Worm (Caenorhabditis elegans) whole organism, young adult: ENCODE results near the gene C36C9.6.
"Not testable (repeated sequence)": the region's sequence is repeated elsewhere in the genome, so short reads cannot be mapped to it uniquely, and the experiment has no call there.

Source experiments
- B0035.1 ChIP-seq: sonication (generic microtip); optimal IDR thresholded peaks from 2 replicates; lab custom pipeline; 2016; ENCODE audit warnings: missing genetic modification characterization, mild to moderate bottlenecking, missing compliant biosample characterization, missing genotype, missing genetic modification reagents
- B0261.1 ChIP-seq: sonication (generic microtip); optimal IDR thresholded peaks from 2 replicates; lab custom pipeline; 2016; ENCODE audit warnings: mild to moderate bottlenecking, missing genetic modification characterization, moderate library complexity, missing compliant biosample characterization
- D2030.7 ChIP-seq: fragments of 200-800 bp; sonication (Bioruptor generic); IDR thresholded peaks from 2 replicates; pipeline ENCODE4 v1.3.6; 2022; ENCODE audit warnings: missing genetic modification reagents, missing genetic modification characterization, missing compliant biosample characterization
- F22D6.2 ChIP-seq: sonication (generic microtip); optimal IDR thresholded peaks from 2 replicates; lab custom pipeline; 2016; ENCODE audit warnings: mild to moderate bottlenecking, missing genetic modification characterization, missing compliant biosample characterization
- F23B12.7 ChIP-seq: sonication (generic microtip); optimal IDR thresholded peaks from 2 replicates; lab custom pipeline; 2017; ENCODE audit warnings: missing genetic modification characterization, mild to moderate bottlenecking, missing compliant biosample characterization, antibody characterized with exemption, moderate library complexity; ENCODE audit not compliant: insufficient read depth
- T26A5.8 ChIP-seq: sonication (generic microtip); optimal IDR thresholded peaks from 2 replicates; lab custom pipeline; 2016; ENCODE audit warnings: missing genetic modification characterization, missing compliant biosample characterization
- attf-5 ChIP-seq: fragments of 200-800 bp; sonication (Bioruptor generic); optimal IDR thresholded peaks from 2 replicates; lab custom pipeline; 2018; ENCODE audit warnings: mild to moderate bottlenecking, missing genetic modification characterization, missing compliant biosample characterization
- cebp-1 ChIP-seq, 2 experiments: fragments of 200-800 bp in 1 of 2; sonication (Bioruptor generic) in 1 of 2; sonication (generic microtip) in 1 of 2; IDR thresholded peaks in 1 of 2; optimal IDR thresholded peaks in 1 of 2; 2 replicates each; pipeline versions ENCODE4 v1.3.6 to Lab custom; 2017 to 2022; ENCODE audit warnings: missing compliant biosample characterization in 2 of 2, missing genetic modification characterization in 2 of 2, mild to moderate bottlenecking in 1 of 2, missing genetic modification reagents in 1 of 2, moderate library complexity in 1 of 2
- cebp-2 ChIP-seq: fragments of 200-800 bp; sonication (Bioruptor generic); IDR thresholded peaks from 2 replicates; pipeline ENCODE4 v1.3.6; 2022; ENCODE audit warnings: missing genetic modification characterization, missing compliant biosample characterization
- chd-7 ChIP-seq: sonication (generic microtip); optimal IDR thresholded peaks from 2 replicates; lab custom pipeline; 2016; ENCODE audit warnings: mild to moderate bottlenecking, missing genetic modification characterization, moderate library complexity, missing compliant biosample characterization
- dpl-1 ChIP-seq: fragments of 150-350 bp; optimal IDR thresholded peaks from 2 replicates; lab custom pipeline; 2014; ENCODE audit warnings: missing biosample characterization, missing genetic modification reagents, missing genetic modification characterization
- egl-44 ChIP-seq: fragments of 200-800 bp; sonication (Bioruptor generic); IDR thresholded peaks from 2 replicates; pipeline ENCODE4 v1.3.6; 2022; ENCODE audit warnings: missing genetic modification reagents, missing genetic modification characterization, missing compliant biosample characterization
- egrh-3 ChIP-seq: fragments of 200-800 bp; sonication (Bioruptor generic); IDR thresholded peaks from 2 replicates; pipeline ENCODE4 v1.3.6; 2022; ENCODE audit warnings: missing genetic modification reagents, missing genetic modification characterization, missing compliant biosample characterization
- ets-4 ChIP-seq: fragments of 200-800 bp; sonication (Bioruptor generic); optimal IDR thresholded peaks from 2 replicates; lab custom pipeline; 2018; ENCODE audit warnings: mild to moderate bottlenecking, missing genetic modification characterization, missing compliant biosample characterization
- hmg-1.2 ChIP-seq: fragments of 200-800 bp; sonication (Bioruptor generic); IDR thresholded peaks from 2 replicates; pipeline ENCODE4 v1.3.6; 2022; ENCODE audit warnings: missing genetic modification reagents, missing genetic modification characterization, missing compliant biosample characterization
- hrde-1 ChIP-seq: sonication (generic microtip); optimal IDR thresholded peaks from 2 replicates; lab custom pipeline; 2016; ENCODE audit warnings: missing genetic modification characterization, mild to moderate bottlenecking, missing compliant biosample characterization, moderate library complexity, missing genotype, missing genetic modification reagents, borderline replicate concordance
- lin-40 ChIP-seq: sonication (generic microtip); optimal IDR thresholded peaks from 2 replicates; lab custom pipeline; 2016; ENCODE audit warnings: missing genetic modification characterization, mild to moderate bottlenecking, missing compliant biosample characterization, missing genotype, missing genetic modification reagents
- lir-1 ChIP-seq: fragments of 200-800 bp; sonication (Bioruptor generic); conservative IDR thresholded peaks from 2 replicates; pipeline ENCODE4 v1.3.6; 2022; ENCODE audit warnings: missing genetic modification reagents, missing genetic modification characterization, missing compliant biosample characterization
- lsy-27 ChIP-seq: sonication (generic microtip); optimal IDR thresholded peaks from 2 replicates; lab custom pipeline; 2017; ENCODE audit warnings: missing genetic modification characterization, mild to moderate bottlenecking, missing compliant biosample characterization, antibody characterized with exemption, missing genotype, borderline replicate concordance; ENCODE audit not compliant: insufficient read depth
- madf-6 ChIP-seq: fragments of 200-800 bp; sonication (Bioruptor generic); IDR thresholded peaks from 2 replicates; pipeline ENCODE4 v1.3.6; 2022; ENCODE audit warnings: missing genetic modification reagents, missing genetic modification characterization, missing compliant biosample characterization
- nfyb-1 ChIP-seq: fragments of 200-800 bp; sonication (Bioruptor generic); IDR thresholded peaks from 2 replicates; pipeline ENCODE4 v1.3.6; 2022; ENCODE audit warnings: missing genetic modification reagents, missing genetic modification characterization, missing compliant biosample characterization
- nhr-120 ChIP-seq: fragments of 200-800 bp; sonication (Bioruptor generic); IDR thresholded peaks from 2 replicates; pipeline ENCODE4 v1.3.6; 2022; ENCODE audit warnings: missing genetic modification characterization, missing compliant biosample characterization
- nhr-179 ChIP-seq: sonication (generic microtip); optimal IDR thresholded peaks from 2 replicates; lab custom pipeline; 2016; ENCODE audit warnings: mild to moderate bottlenecking, missing genetic modification characterization, missing compliant biosample characterization
- rpc-1 ChIP-seq, 2 experiments: fragments of 150-350 bp in 1 of 2; sonication (generic microtip) in 1 of 2; optimal IDR thresholded peaks; 2 replicates each; lab custom pipeline; 2014 to 2018; ENCODE audit warnings: missing biosample characterization in 1 of 2, missing genetic modification characterization in 1 of 2, missing genetic modification reagents in 1 of 2, missing genotype in 1 of 2
- snpc-1.1 ChIP-seq: sonication (generic microtip); optimal IDR thresholded peaks from 2 replicates; lab custom pipeline; 2017; ENCODE audit warnings: missing genetic modification characterization, mild to moderate bottlenecking, missing compliant biosample characterization, antibody characterized with exemption, moderate library complexity, missing genotype, missing genetic modification reagents; ENCODE audit not compliant: insufficient read depth
- snpc-4 ChIP-seq, 5 experiments: fragments of 150-350 bp in 1 of 5; sonication (generic microtip) in 4 of 5; optimal IDR thresholded peaks; 2 replicates each; lab custom pipeline; 2014 to 2018; ENCODE audit warnings: missing genetic modification characterization in 5 of 5, missing biosample characterization in 3 of 5, antibody characterized with exemption in 2 of 5, mild to moderate bottlenecking in 2 of 5, missing compliant biosample characterization in 2 of 5, missing genotype in 2 of 5, moderate library complexity in 2 of 5, missing genetic modification reagents in 1 of 5
- tbp1 ChIP-seq: fragments of 200-800 bp; sonication (Bioruptor generic); optimal IDR thresholded peaks from 2 replicates; lab custom pipeline; 2018; ENCODE audit warnings: mild to moderate bottlenecking, missing genetic modification characterization, missing compliant biosample characterization
- unc-130 ChIP-seq: sonication (generic microtip); optimal IDR thresholded peaks from 2 replicates; lab custom pipeline; 2016; ENCODE audit warnings: missing genetic modification reagents, missing genetic modification characterization, missing compliant biosample characterization
- zfh-2 ChIP-seq: fragments of 200-800 bp; sonication (Bioruptor generic); conservative IDR thresholded peaks from 2 replicates; pipeline ENCODE4 v1.3.6; 2022; ENCODE audit warnings: missing genetic modification reagents, missing genetic modification characterization, missing compliant biosample characterization
- ztf-28 ChIP-seq: fragments of 200-800 bp; sonication (Bioruptor generic); IDR thresholded peaks from 2 replicates; pipeline ENCODE4 v1.3.6; 2022; ENCODE audit warnings: missing genetic modification reagents, missing genetic modification characterization, missing compliant biosample characterization

C36C9.6 gene

ce11 chrX:1698476-1698875 lies 7.7 kb upstream of the C36C9.6 start (continued):
- TF ChIP-seq egl-44: no peak
- TF ChIP-seq T26A5.8 (tag; lab: Kevin White, UChicago): no peak
- TF ChIP-seq B0261.1 (tag; lab: Kevin White, UChicago): peak; percentile 51
- TF ChIP-seq lir-1 (GFP tag; lab: Robert Waterston, UW): no peak
- TF ChIP-seq snpc-1.1: no peak
- no peak for TF ChIP-seq F22D6.2 (tag; lab: Kevin White, UChicago)
- TF ChIP-seq lin-40 (tag; lab: Kevin White, UChicago): no peak
- peak; percentile 80 for TF ChIP-seq tbp1 (GFP tag; lab: Kevin White, UChicago)
- TF ChIP-seq cebp-1 (GFP tag; IDR thresholded peaks at IDR 0.05; lab: Robert Waterston, UW): no peak
- no peak for TF ChIP-seq cebp-1 (tag; optimal IDR thresholded peaks at IDR 0.05; lab: Kevin White, UChicago)
- TF ChIP-seq hrde-1 (tag; lab: Kevin White, UChicago): no peak
- TF ChIP-seq unc-130: no peak
- TF ChIP-seq F23B12.7: no peak
- peak; percentile 19 for TF ChIP-seq rpc-1 (optimal IDR thresholded peaks at IDR 0.05; lab: Kevin White, UChicago)
- TF ChIP-seq rpc-1 (tag; optimal IDR thresholded peaks at IDR 0.05; lab: Kevin White, UChicago): peak; percentile 73
- TF ChIP-seq ztf-28 (GFP tag; lab: Robert Waterston, UW): no peak
- TF ChIP-seq chd-7 (tag; lab: Kevin White, UChicago): no peak

ce11 chrX:1696879-1697278 lies 6.1 kb upstream of the C36C9.6 start, which contains the start of gene C36C9.4:
Gene C36C9.4 (minus strand): TSS chrX:1696979.
- TF ChIP-seq T26A5.8 (tag; lab: Kevin White, UChicago); attf-5; ets-4 (GFP tag; lab: Kevin White, UChicago): not testable (repeated sequence)

ce11 chrX:1689996-1690395 lies 798 bp downstream of the C36C9.6 start, which contains the start of gene C36C9.12:
Gene C36C9.12 (minus strand): TSS chrX:1690096.
- TF ChIP-seq nhr-179 (tag; lab: Kevin White, UChicago); zfh-2 (GFP tag; lab: Robert Waterston, UW); lsy-27 (tag; lab: Kevin White, UChicago): not testable (repeated sequence)

ce11 chrX:1687079-1687478 lies 3.7 kb downstream of the C36C9.6 start, which contains the start of gene C36C9.11:
Gene C36C9.11 (plus strand): TSS chrX:1687379.
- TF ChIP-seq cebp-2 (GFP tag; lab: Robert Waterston, UW); D2030.7 (GFP tag; lab: Robert Waterston, UW); dpl-1 (GFP tag; lab: Kevin White, UChicago): not testable (repeated sequence)

ce11 chrX:1682558-1682957 lies 8.2 kb downstream of the C36C9.6 start, which contains the start of gene meg-4:
Gene meg-4 (plus strand): TSS chrX:1682954.
- TF ChIP-seq B0035.1 (no peak), snpc-4 (GFP tag; optimal IDR thresholded peaks at IDR 0.05; lab: Kevin White, UChicago) (no peak), snpc-4 (tag; optimal IDR thresholded peaks at IDR 0.05; lab: Kevin White, UChicago) (no peak), hmg-1.2 (GFP tag; lab: Robert Waterston, UW) (peak; percentile 62), madf-6 (GFP tag; lab: Robert Waterston, UW) (0 out of 2 replicates have a peak, but pooled peaks have one; percentile 29)

- TF ChIP-seq nhr-120 (GFP tag; lab: Robert Waterston, UW): 0 out of 2 replicates have a peak, but pooled peaks have one; percentile 56
- peak; percentile 44; the same call in 1 of the 2 replicates for TF ChIP-seq egrh-3 (GFP tag; lab: Robert Waterston, UW)
- not testable (repeated sequence) for TF ChIP-seq rpc-1 (optimal IDR thresholded peaks at IDR 0.05; lab: Kevin White, UChicago)
- TF ChIP-seq rpc-1 (tag; optimal IDR thresholded peaks at IDR 0.05; lab: Kevin White, UChicago): peak; percentile 15
- 0 out of 2 replicates have a peak, but pooled peaks have one; percentile 15 for TF ChIP-seq nfyb-1
- TF ChIP-seq, all 124 proteins: peak for 4; not testable (repeated sequence) for 120
These were observed 9.3 kb downstream of the C36C9.6 start for ce11 chrX:1681482-1681881.
